Fruit fly (Drosophila melanogaster) whole organism, adult: ENCODE results near the gene CG18731.

Experiments
- CG11617 ChIP-seq: fragments of 200-800 bp; sonication (Bioruptor generic); optimal IDR thresholded peaks from 2 replicates; lab custom pipeline; 2017; ENCODE audit warnings: mild to moderate bottlenecking, missing biosample characterization, missing genetic modification reagents, missing genetic modification characterization
- CG12768 ChIP-seq: fragments of 200-800 bp; sonication (Bioruptor generic); optimal IDR thresholded peaks from 2 replicates; lab custom pipeline; 2017; ENCODE audit warnings: missing biosample characterization, missing genetic modification characterization, mild to moderate bottlenecking, moderate library complexity, missing genetic modification reagents
- CG14711 ChIP-seq: fragments of 200-800 bp; sonication (Bioruptor generic); optimal IDR thresholded peaks from 2 replicates; lab custom pipeline; 2018; ENCODE audit warnings: missing biosample characterization, mild to moderate bottlenecking, missing genetic modification characterization, moderate library complexity
- CG1620 ChIP-seq: fragments of 200-800 bp; sonication (Bioruptor generic); optimal IDR thresholded peaks from 2 replicates; lab custom pipeline; 2016; ENCODE audit warnings: missing biosample characterization, missing genetic modification characterization
- CG33017 ChIP-seq: fragments of 200-800 bp; sonication (Bioruptor generic); optimal IDR thresholded peaks from 2 replicates; lab custom pipeline; 2018; ENCODE audit warnings: missing biosample characterization, mild to moderate bottlenecking, missing genetic modification characterization, moderate library complexity
- CG5204 ChIP-seq: fragments of 200-800 bp; sonication (Bioruptor generic); optimal IDR thresholded peaks from 2 replicates; lab custom pipeline; 2016; ENCODE audit warnings: missing biosample characterization, missing genetic modification characterization
- CG7045 ChIP-seq: fragments of 200-800 bp; sonication (Bioruptor generic); optimal IDR thresholded peaks from 2 replicates; lab custom pipeline; 2017; ENCODE audit warnings: missing biosample characterization, mild to moderate bottlenecking, missing genetic modification characterization
- CG7101 ChIP-seq: fragments of 200-800 bp; sonication (Bioruptor generic); optimal IDR thresholded peaks from 2 replicates; lab custom pipeline; 2018; ENCODE audit warnings: missing biosample characterization, mild to moderate bottlenecking, missing genetic modification characterization, moderate library complexity
- Clk ChIP-seq: fragments of 200-800 bp; sonication (Bioruptor generic); optimal IDR thresholded peaks from 2 replicates; lab custom pipeline; 2017; ENCODE audit warnings: missing biosample characterization, missing genetic modification characterization
- Crg-1 ChIP-seq: fragments of 200-800 bp; sonication (Bioruptor generic); optimal IDR thresholded peaks from 2 replicates; lab custom pipeline; 2016; ENCODE audit warnings: missing biosample characterization, missing genetic modification characterization
- Hr96 ChIP-seq: fragments of 200-800 bp; sonication (Bioruptor generic); optimal IDR thresholded peaks from 2 replicates; lab custom pipeline; 2016; ENCODE audit warnings: missing biosample characterization, missing genetic modification characterization
- Mnt ChIP-seq: fragments of 200-800 bp; sonication (Bioruptor generic); optimal IDR thresholded peaks from 2 replicates; lab custom pipeline; 2016; ENCODE audit warnings: missing biosample characterization, mild to moderate bottlenecking, missing genetic modification characterization
- bab1 ChIP-seq: fragments of 200-800 bp; sonication (Bioruptor generic); optimal IDR thresholded peaks from 3 replicates; lab custom pipeline; 2019; ENCODE audit warnings: missing biosample characterization, mild to moderate bottlenecking, missing genetic modification characterization, moderate library complexity
- cic ChIP-seq: fragments of 200-800 bp; sonication (Bioruptor generic); optimal IDR thresholded peaks from 2 replicates; lab custom pipeline; 2017; ENCODE audit warnings: missing biosample characterization, mild to moderate bottlenecking, missing genetic modification characterization, moderate library complexity
- cnc ChIP-seq, 2 experiments: fragments of >200 bp; optimal IDR thresholded peaks; 2 replicates each; lab custom pipeline; 2017
- kay ChIP-seq: fragments of 200-800 bp; sonication (Bioruptor generic); peaks from one replicate; lab custom pipeline; 2016; ENCODE audit warnings: missing biosample characterization, missing genetic modification characterization, borderline replicate concordance
- ovo ChIP-seq: fragments of 200-800 bp; sonication (Bioruptor generic); optimal IDR thresholded peaks from 2 replicates; lab custom pipeline; 2016; ENCODE audit warnings: missing biosample characterization, missing genetic modification characterization
- pad ChIP-seq: fragments of 200-800 bp; sonication (Bioruptor generic); optimal IDR thresholded peaks from 3 replicates; lab custom pipeline; 2017; ENCODE audit warnings: missing biosample characterization, missing genetic modification characterization, mild to moderate bottlenecking, moderate library complexity, missing genetic modification reagents
- tj ChIP-seq: fragments of 200-800 bp; sonication (Bioruptor generic); optimal IDR thresholded peaks from 3 replicates; lab custom pipeline; 2017; ENCODE audit warnings: missing biosample characterization, mild to moderate bottlenecking, missing genetic modification characterization, moderate library complexity
- toe ChIP-seq: fragments of 200-800 bp; sonication (Bioruptor generic); optimal IDR thresholded peaks from 2 replicates; lab custom pipeline; 2016; ENCODE audit warnings: missing biosample characterization, missing genetic modification characterization

CG18731 gene

dm6 chr3R:29697841-29698240, 27.0 kb upstream of the CG18731 start:
- TF ChIP-seq CG5204 (GFP tag; lab: Kevin White, UChicago) (no peak), cic (GFP tag; lab: Kevin White, UChicago) (no peak), tj (GFP tag; lab: Kevin White, UChicago) (no peak), CG11617 (GFP tag; lab: Kevin White, UChicago) (no peak), kay (GFP tag; lab: Kevin White, UChicago) (no peak), CG1620 (GFP tag; lab: Kevin White, UChicago) (no peak), CG12768 (no peak), CG7045 (GFP tag; lab: Kevin White, UChicago) (no peak), bab1 (GFP tag; lab: Kevin White, UChicago) (no peak), pad (GFP tag; lab: Kevin White, UChicago) (no peak), toe (GFP tag; lab: Kevin White, UChicago) (no peak), cnc (optimal IDR thresholded peaks at IDR 0.05; lab: Kevin White, UChicago) (no peak), Clk (GFP tag; lab: Kevin White, UChicago) (no peak), ovo (GFP tag; lab: Kevin White, UChicago) (no peak), Crg-1 (GFP tag; lab: Kevin White, UChicago) (no peak), CG7101 (tag; lab: Kevin White, UChicago) (no peak), Mnt (GFP tag; lab: Kevin White, UChicago) (no peak), Hr96 (GFP tag; lab: Kevin White, UChicago) (no peak), CG33017 (no peak), CG14711 (no peak)

dm6 chr3R:29699220-29699619, 25.6 kb upstream of the CG18731 start:
- TF ChIP-seq CG7101 (tag; lab: Kevin White, UChicago) (no peak), CG7045 (GFP tag; lab: Kevin White, UChicago) (no peak), cic (GFP tag; lab: Kevin White, UChicago) (no peak), CG11617 (GFP tag; lab: Kevin White, UChicago) (no peak)

- TF ChIP-seq cic (GFP tag; lab: Kevin White, UChicago) (no peak), CG12768 (no peak), CG1620 (GFP tag; lab: Kevin White, UChicago) (no peak), ovo (GFP tag; lab: Kevin White, UChicago) (no peak), CG33017 (no peak), CG7045 (GFP tag; lab: Kevin White, UChicago) (no peak), cnc (optimal IDR thresholded peaks at IDR 0.05; lab: Kevin White, UChicago) (no peak)
These were observed 23.1 kb upstream of the CG18731 start for dm6 chr3R:29701739-29702138.

- TF ChIP-seq CG1620 (GFP tag; lab: Kevin White, UChicago) (no peak), CG12768 (no peak), pad (GFP tag; lab: Kevin White, UChicago) (no peak), Mnt (GFP tag; lab: Kevin White, UChicago) (no peak), cnc (optimal IDR thresholded peaks at IDR 0.05; lab: Kevin White, UChicago) (no peak), bab1 (GFP tag; lab: Kevin White, UChicago) (no peak), CG7045 (GFP tag; lab: Kevin White, UChicago) (no peak), toe (GFP tag; lab: Kevin White, UChicago) (no peak), tj (GFP tag; lab: Kevin White, UChicago) (no peak), Clk (GFP tag; lab: Kevin White, UChicago) (no peak), CG33017 (no peak), CG14711 (no peak), Crg-1 (GFP tag; lab: Kevin White, UChicago) (no peak), cic (GFP tag; lab: Kevin White, UChicago) (no peak), kay (GFP tag; lab: Kevin White, UChicago) (no peak)
These were observed 20.3 kb upstream of the CG18731 start for dm6 chr3R:29704557-29704956.

- TF ChIP-seq CG7045 (GFP tag; lab: Kevin White, UChicago) (no peak), CG5204 (GFP tag; lab: Kevin White, UChicago) (no peak), ovo (GFP tag; lab: Kevin White, UChicago) (no peak), pad (GFP tag; lab: Kevin White, UChicago) (no peak), Mnt (GFP tag; lab: Kevin White, UChicago) (no peak), CG12768 (no peak), Hr96 (GFP tag; lab: Kevin White, UChicago) (no peak), CG1620 (GFP tag; lab: Kevin White, UChicago) (no peak), CG33017 (no peak), CG11617 (GFP tag; lab: Kevin White, UChicago) (no peak), toe (GFP tag; lab: Kevin White, UChicago) (no peak), cnc (optimal IDR thresholded peaks at IDR 0.05; lab: Kevin White, UChicago) (no peak), Crg-1 (GFP tag; lab: Kevin White, UChicago) (no peak), cic (GFP tag; lab: Kevin White, UChicago) (no peak)
These were observed 19.0 kb upstream of the CG18731 start for dm6 chr3R:29705789-29706303.

- no peak for TF ChIP-seq Clk (GFP tag; lab: Kevin White, UChicago)
- TF ChIP-seq CG7045 (GFP tag; lab: Kevin White, UChicago), result no peak
- no peak for TF ChIP-seq CG33017
- TF ChIP-seq kay (GFP tag; lab: Kevin White, UChicago), result no peak
These were observed 17.6 kb upstream of the CG18731 start for dm6 chr3R:29707258-29707657.
